Worm (Caenorhabditis elegans): ENCODE results near the gene F46C5.10.
A peak's percentile ranks its signal among the peaks of the same experiment; 100 is the strongest.

DNA sequence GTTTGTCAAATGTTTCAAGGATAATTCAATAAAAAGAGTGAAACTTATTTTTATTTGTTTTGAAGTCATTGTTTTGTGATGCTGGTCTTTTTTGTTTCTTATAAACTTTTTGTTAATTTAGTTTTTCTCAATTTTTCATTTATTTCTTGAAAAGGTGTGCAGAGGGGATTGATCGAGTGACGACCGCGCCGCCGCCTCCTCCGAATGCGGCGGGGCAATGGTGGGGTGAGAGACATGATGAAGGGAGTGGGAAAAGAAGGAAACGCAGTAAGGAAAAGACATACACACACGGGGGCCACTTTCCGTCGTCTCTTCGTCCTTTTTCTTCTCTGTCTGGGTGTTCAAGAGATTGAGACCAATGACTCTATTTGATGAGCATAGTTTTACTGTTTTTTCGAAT lies 49.5 kb downstream of the F46C5.10 start:
- no peak for TF ChIP-seq nhr-84 (tag; optimal IDR thresholded peaks at IDR 0.05)
- no peak for TF ChIP-seq fkh-4 (tag; optimal IDR thresholded peaks at IDR 0.05; ENCODE audit: borderline replicate concordance)
- TF ChIP-seq unc-62 (GFP tag; optimal IDR thresholded peaks at IDR 0.05), result no peak
- no peak for TF ChIP-seq unc-30 (tag; optimal IDR thresholded peaks at IDR 0.05)
- no peak for TF ChIP-seq ceh-8 (GFP tag; optimal IDR thresholded peaks at IDR 0.05)
- no peak for TF ChIP-seq lin-39 (tag; optimal IDR thresholded peaks at IDR 0.05)
- TF ChIP-seq C04F5.9 (tag; optimal IDR thresholded peaks at IDR 0.05), result no peak
- TF ChIP-seq ceh-82 (tag; optimal IDR thresholded peaks at IDR 0.05), result peak in 1 of 3 experiments; percentile 7
- peak in 1 of 2 experiments; percentile 35 for TF ChIP-seq lin-35 (GFP tag; optimal IDR thresholded peaks at IDR 0.05)

Data from whole organism, L1 larva.